Fruit fly (Drosophila melanogaster) whole organism: ENCODE measurements around the gene rgn.

Source experiments
- Dll ChIP-seq: fragments of >200 bp; optimal IDR thresholded peaks from 2 replicates; lab custom pipeline; 2017
- EcR ChIP-seq, 2 experiments: fragments of >200 bp; optimal IDR thresholded peaks; 2 replicates each; lab custom pipeline; 2017; ENCODE audit warnings: missing biosample characterization in 2 of 2, missing genetic modification characterization in 2 of 2, missing genetic modification reagents in 2 of 2

- TF ChIP-seq Dll (no peak), EcR (GFP tag; optimal IDR thresholded peaks at IDR 0.05; lab: Kevin White, UChicago) (no peak)
These were observed 8.1 kb downstream of the rgn start for dm6 chr3L:21390431-21390830.
